Worm (Caenorhabditis elegans) whole organism, L4 larva: Measurements from ENCODE around the gene W10G11.3.
A peak's percentile ranks its signal among the peaks of the same experiment; 100 is the strongest.

Source experiments
- F10B5.3 ChIP-seq: sonication (generic microtip); optimal IDR thresholded peaks from 2 replicates; lab custom pipeline; 2016; ENCODE audit warnings: mild to moderate bottlenecking, missing genetic modification characterization, missing compliant biosample characterization
- F37D6.2 ChIP-seq: sonication (generic microtip); optimal IDR thresholded peaks from 2 replicates; lab custom pipeline; 2016; ENCODE audit warnings: mild to moderate bottlenecking, missing genetic modification characterization, missing compliant biosample characterization
- F44E2.7 ChIP-seq: fragments of 200-800 bp; sonication (Bioruptor generic); IDR thresholded peaks from 2 replicates; pipeline ENCODE4 v2.1.2; 2022; ENCODE audit warnings: missing genetic modification characterization, missing compliant biosample characterization
- T20F7.1 ChIP-seq: fragments of 200-800 bp; sonication (Bioruptor generic); optimal IDR thresholded peaks from 2 replicates; lab custom pipeline; 2018; ENCODE audit warnings: mild to moderate bottlenecking, missing genetic modification characterization, missing compliant biosample characterization
- T26A8.4 ChIP-seq: fragments of 200-800 bp; sonication (Bioruptor generic); IDR thresholded peaks from 2 replicates; pipeline ENCODE4 v1.3.6; 2022; ENCODE audit warnings: missing genetic modification characterization, missing compliant biosample characterization
- Y48G9A.11 ChIP-seq: fragments of 200-800 bp; sonication (Bioruptor generic); IDR thresholded peaks from 2 replicates; pipeline ENCODE4 v1.3.6; 2022; ENCODE audit warnings: missing genetic modification reagents, missing genetic modification characterization, missing compliant biosample characterization
- ZK546.5 ChIP-seq, 2 experiments: sonication (generic microtip); optimal IDR thresholded peaks; 2 replicates each; lab custom pipeline; 2017; ENCODE audit warnings: missing biosample characterization in 2 of 2, missing genetic modification characterization in 2 of 2
- ama-1 ChIP-seq: fragments of 150-350 bp; optimal IDR thresholded peaks from 2 replicates; lab custom pipeline; 2014; ENCODE audit warnings: inconsistent platforms, mixed read lengths
- attf-4 ChIP-seq: sonication (generic microtip); optimal IDR thresholded peaks from 3 replicates; lab custom pipeline; 2017; ENCODE audit warnings: missing biosample characterization, missing genetic modification characterization
- ceh-62 ChIP-seq: sonication (generic microtip); optimal IDR thresholded peaks from 2 replicates; lab custom pipeline; 2017; ENCODE audit warnings: missing biosample characterization, missing genetic modification characterization
- cey-2 ChIP-seq: sonication (generic microtip); optimal IDR thresholded peaks from 3 replicates; lab custom pipeline; 2017; ENCODE audit warnings: missing genetic modification characterization, mild to moderate bottlenecking, missing compliant biosample characterization, antibody characterized with exemption, borderline replicate concordance; ENCODE audit not compliant: insufficient read depth
- daf-8 ChIP-seq: fragments of 200-800 bp; sonication (Bioruptor generic); IDR thresholded peaks from 2 replicates; pipeline ENCODE4 v1.3.6; 2022; ENCODE audit warnings: missing genetic modification characterization, missing compliant biosample characterization
- duxl-1 ChIP-seq: sonication (generic microtip); optimal IDR thresholded peaks from 2 replicates; lab custom pipeline; 2016; ENCODE audit warnings: mild to moderate bottlenecking, missing genetic modification characterization, moderate library complexity, missing compliant biosample characterization; ENCODE audit not compliant: poor library complexity
- dve-1 ChIP-seq: sonication (generic microtip); optimal IDR thresholded peaks from 2 replicates; lab custom pipeline; 2017; ENCODE audit warnings: antibody characterized with exemption, mild to moderate bottlenecking, missing genetic modification characterization, missing compliant biosample characterization; ENCODE audit not compliant: insufficient read depth
- fkh-10 ChIP-seq: fragments of 150-350 bp; optimal IDR thresholded peaks from 2 replicates; lab custom pipeline; 2014; ENCODE audit warnings: missing biosample characterization, missing genetic modification reagents, missing genetic modification characterization
- gei-8 ChIP-seq: fragments of 200-800 bp; sonication (Bioruptor generic); optimal IDR thresholded peaks from 2 replicates; lab custom pipeline; 2018; ENCODE audit warnings: mild to moderate bottlenecking, missing genetic modification characterization, missing compliant biosample characterization
- hlh-11 ChIP-seq: fragments of 200-800 bp; sonication (Bioruptor generic); optimal IDR thresholded peaks from 2 replicates; lab custom pipeline; 2018; ENCODE audit warnings: mild to moderate bottlenecking, missing genetic modification characterization, missing compliant biosample characterization
- hlh-30 ChIP-seq: sonication (generic microtip); optimal IDR thresholded peaks from 2 replicates; lab custom pipeline; 2017; ENCODE audit warnings: antibody characterized with exemption, mild to moderate bottlenecking, missing genetic modification characterization, missing compliant biosample characterization; ENCODE audit not compliant: insufficient read depth
- hmg-1.1 ChIP-seq: fragments of 200-800 bp; sonication (Bioruptor generic); IDR thresholded peaks from 2 replicates; pipeline ENCODE4 v1.3.6; 2022; ENCODE audit warnings: missing genetic modification reagents, missing genetic modification characterization, missing compliant biosample characterization
- lin-1 ChIP-seq: fragments of 200-800 bp; sonication (Bioruptor generic); IDR thresholded peaks from 2 replicates; pipeline ENCODE4 v1.3.6; 2022; ENCODE audit warnings: missing genetic modification reagents, missing genetic modification characterization, missing compliant biosample characterization
- lin-13 ChIP-seq: fragments of 150-350 bp; optimal IDR thresholded peaks from 2 replicates; lab custom pipeline; 2014; ENCODE audit warnings: missing biosample characterization, missing genetic modification reagents, missing genetic modification characterization
- lin-15B ChIP-seq: fragments of 150-350 bp; sonication (generic microtip); optimal IDR thresholded peaks from 3 replicates; lab custom pipeline; 2014; ENCODE audit warnings: missing biosample characterization, missing genetic modification characterization
- lin-38 ChIP-seq: fragments of 200-800 bp; sonication (Bioruptor generic); IDR thresholded peaks from 2 replicates; pipeline ENCODE4 v1.3.6; 2022; ENCODE audit warnings: missing genetic modification reagents, missing genetic modification characterization, missing compliant biosample characterization
- lir-3 ChIP-seq: sonication (generic microtip); optimal IDR thresholded peaks from 2 replicates; lab custom pipeline; 2016; ENCODE audit warnings: mild to moderate bottlenecking, missing genetic modification characterization, missing compliant biosample characterization
- mdt-29 ChIP-seq: fragments of 200-800 bp; sonication (Bioruptor generic); IDR thresholded peaks from 2 replicates; pipeline ENCODE4 v1.3.6; 2022; ENCODE audit warnings: missing genetic modification reagents, missing genetic modification characterization, missing compliant biosample characterization
- mxl-2 ChIP-seq: fragments of 200-800 bp; sonication (Bioruptor generic); conservative IDR thresholded peaks from 2 replicates; pipeline ENCODE4 v1.3.6; 2022; ENCODE audit warnings: missing genetic modification reagents, missing genetic modification characterization, missing compliant biosample characterization
- mxl-3 ChIP-seq: fragments of 200-800 bp; sonication (Bioruptor generic); optimal IDR thresholded peaks from 2 replicates; lab custom pipeline; 2018; ENCODE audit warnings: mild to moderate bottlenecking, missing genetic modification characterization, missing compliant biosample characterization
- nhr-11 ChIP-seq: fragments of 150-350 bp; optimal IDR thresholded peaks from 2 replicates; lab custom pipeline; 2014; ENCODE audit warnings: missing biosample characterization, missing genetic modification characterization
- nhr-25 ChIP-seq: sonication (generic microtip); optimal IDR thresholded peaks from 2 replicates; lab custom pipeline; 2017; ENCODE audit warnings: missing genetic modification characterization, mild to moderate bottlenecking, missing compliant biosample characterization, antibody characterized with exemption, moderate library complexity, borderline replicate concordance; ENCODE audit not compliant: insufficient read depth
- nhr-28 ChIP-seq: fragments of 150-350 bp; optimal IDR thresholded peaks from 2 replicates; lab custom pipeline; 2014; ENCODE audit warnings: missing biosample characterization, missing genetic modification characterization
- nhr-41 ChIP-seq: fragments of 200-800 bp; sonication (Bioruptor generic); IDR thresholded peaks from 2 replicates; pipeline ENCODE4 v1.3.6; 2022; ENCODE audit warnings: missing genetic modification reagents, missing genetic modification characterization, missing compliant biosample characterization
- nhr-42 ChIP-seq: fragments of 200-800 bp; sonication (Bioruptor generic); IDR thresholded peaks from 2 replicates; pipeline ENCODE4 v1.3.6; 2022; ENCODE audit warnings: missing genetic modification characterization, missing compliant biosample characterization
- nhr-48 ChIP-seq: sonication (generic microtip); optimal IDR thresholded peaks from 2 replicates; lab custom pipeline; 2016; ENCODE audit warnings: mild to moderate bottlenecking, missing genetic modification characterization, missing compliant biosample characterization
- pha-4 ChIP-seq, 2 experiments: fragments of 150-350 bp in 1 of 2; fragments of 200-800 bp in 1 of 2; sonication (Bioruptor generic) in 1 of 2; IDR thresholded peaks in 1 of 2; optimal IDR thresholded peaks in 1 of 2; 2 replicates each; pipeline versions ENCODE4 v1.3.6 to Lab custom; 2014 to 2022; ENCODE audit warnings: missing genetic modification characterization in 2 of 2, missing genetic modification reagents in 2 of 2, missing biosample characterization in 1 of 2, missing compliant biosample characterization in 1 of 2
- php-3 ChIP-seq: fragments of 200-800 bp; sonication (Bioruptor generic); IDR thresholded peaks from 2 replicates; pipeline ENCODE4 v1.3.6; 2022; ENCODE audit warnings: missing genetic modification reagents, missing genetic modification characterization, missing compliant biosample characterization
- pqm-1 ChIP-seq: sonication (generic microtip); optimal IDR thresholded peaks from 2 replicates; lab custom pipeline; 2017; ENCODE audit warnings: missing biosample characterization, missing genetic modification characterization
- saeg-2 ChIP-seq: fragments of 200-800 bp; sonication (Bioruptor generic); IDR thresholded peaks from 2 replicates; pipeline ENCODE4 v1.3.6; 2022; ENCODE audit warnings: missing genetic modification reagents, missing genetic modification characterization, missing compliant biosample characterization
- set-16 ChIP-seq: fragments of 200-800 bp; sonication (Bioruptor generic); IDR thresholded peaks from 2 replicates; pipeline ENCODE4 v1.3.6; 2022; ENCODE audit warnings: missing genetic modification reagents, missing genetic modification characterization, missing compliant biosample characterization
- skn-1 ChIP-seq: fragments of 150-350 bp; optimal IDR thresholded peaks from 2 replicates; lab custom pipeline; 2014; ENCODE audit warnings: missing biosample characterization, missing genetic modification characterization
- spr-3 ChIP-seq: fragments of 200-800 bp; sonication (Bioruptor generic); optimal IDR thresholded peaks from 2 replicates; lab custom pipeline; 2018; ENCODE audit warnings: mild to moderate bottlenecking, missing genetic modification characterization, missing compliant biosample characterization
- unc-62 ChIP-seq, 3 experiments: fragments of 150-350 bp in 1 of 3; sonication (generic microtip); optimal IDR thresholded peaks in 2 of 3; peaks in 1 of 3; 1 replicate in 1 of 3; 2 replicates in 2 of 3; lab custom pipeline; 2014 to 2017; ENCODE audit warnings: missing biosample characterization in 3 of 3, missing genetic modification characterization in 3 of 3, missing genetic modification reagents in 3 of 3, missing genotype in 1 of 3
- zag-1 ChIP-seq: fragments of 150-350 bp; optimal IDR thresholded peaks from 2 replicates; lab custom pipeline; 2014; ENCODE audit warnings: missing biosample characterization, missing genetic modification characterization

Gene W10G11.3

ce11 chrII:3557417-3557816 is 4.9 kb downstream of the W10G11.3 start, which contains the start of gene lgc-45:
TSS of gene lgc-45 (plus strand) at chrII:3557472.
- TF ChIP-seq mdt-29 (GFP tag; lab: Robert Waterston, UW) (no peak), nhr-48 (no peak), hmg-1.1 (GFP tag; lab: Robert Waterston, UW) (no peak), T20F7.1 (GFP tag; lab: Kevin White, UChicago) (no peak), F44E2.7 (GFP tag; lab: Robert Waterston, UW) (no peak), set-16 (peak; percentile 53), daf-8 (GFP tag; lab: Robert Waterston, UW) (no peak), hlh-30 (tag; lab: Kevin White, UChicago) (no peak), lin-1 (GFP tag; lab: Robert Waterston, UW) (no peak), unc-62 (GFP tag; optimal IDR thresholded peaks at IDR 0.05 in 1 of 2; lab: Kevin White, UChicago) (peak in 1 of 2 experiments; percentile 52), unc-62 (tag; optimal IDR thresholded peaks at IDR 0.05; lab: Kevin White, UChicago) (no peak)

ce11 chrII:3556584-3556983 is 5.7 kb downstream of the W10G11.3 start:
- TF ChIP-seq duxl-1 (tag; lab: Kevin White, UChicago), result no peak

- TF ChIP-seq mxl-3 (GFP tag; lab: Kevin White, UChicago) (no peak), skn-1 (tag; lab: Kevin White, UChicago) (no peak), cey-2 (tag; lab: Kevin White, UChicago) (no peak), lir-3 (tag; lab: Kevin White, UChicago) (no peak), lin-38 (GFP tag; lab: Robert Waterston, UW) (peak; percentile 60), nhr-41 (no peak), nhr-28 (tag; lab: Kevin White, UChicago) (peak; percentile 1), mxl-2 (GFP tag; lab: Robert Waterston, UW) (no peak)
Observed at ce11 chrII:3555281-3555680, 7.0 kb downstream of the W10G11.3 start.

ce11 chrII:3554673-3555072 is 7.6 kb downstream of the W10G11.3 start:
- TF ChIP-seq mxl-2 (GFP tag; lab: Robert Waterston, UW) (no peak), zag-1 (tag; lab: Kevin White, UChicago) (no peak), lin-13 (GFP tag; lab: Kevin White, UChicago) (no peak), lin-38 (GFP tag; lab: Robert Waterston, UW) (peak; percentile 82)
- TF ChIP-seq, all 104 proteins: peak for 1

- TF ChIP-seq F37D6.2, result peak; percentile 39
- TF ChIP-seq gei-8, result no peak
- TF ChIP-seq ama-1 (lab: Kevin White, UChicago), result no peak
- peak; percentile 40 for TF ChIP-seq hlh-11 (tag; lab: Kevin White, UChicago)
- TF ChIP-seq php-3, result no peak
- no peak for TF ChIP-seq Y48G9A.11 (GFP tag; lab: Robert Waterston, UW)
- no peak for TF ChIP-seq F10B5.3
- 0 out of 2 replicates have a peak, but pooled peaks have one; percentile 30 for TF ChIP-seq T26A8.4
- TF ChIP-seq pqm-1 (tag; lab: Kevin White, UChicago), result no peak
- TF ChIP-seq ceh-62 (tag; lab: Kevin White, UChicago), result no peak
- no peak for TF ChIP-seq ZK546.5 (tag; optimal IDR thresholded peaks at IDR 0.05; lab: Kevin White, UChicago)
- TF ChIP-seq lin-38 (GFP tag; lab: Robert Waterston, UW), result peak; percentile 69
- no peak for TF ChIP-seq nhr-42 (GFP tag; lab: Robert Waterston, UW)
- TF ChIP-seq pha-4 (GFP tag; IDR thresholded peaks at IDR 0.05; lab: Robert Waterston, UW), result peak; percentile 11; the same call in 1 of the 2 replicates
- TF ChIP-seq pha-4 (tag; optimal IDR thresholded peaks at IDR 0.05; lab: Kevin White, UChicago), result no peak
- no peak for TF ChIP-seq fkh-10 (GFP tag; lab: Kevin White, UChicago)
- TF ChIP-seq set-16, result no peak
- TF ChIP-seq dve-1 (tag; lab: Kevin White, UChicago), result peak; percentile 48
- no peak for TF ChIP-seq attf-4 (tag; lab: Kevin White, UChicago)
- no peak for TF ChIP-seq spr-3
- no peak for TF ChIP-seq nhr-25
- TF ChIP-seq nhr-11 (tag; lab: Kevin White, UChicago), result peak; percentile 25
- no peak for TF ChIP-seq saeg-2 (GFP tag; lab: Robert Waterston, UW)
- no peak for TF ChIP-seq lin-15B
Observed at ce11 chrII:3553453-3553852, 8.9 kb downstream of the W10G11.3 start, which contains the start of gene dnc-3. TSS of gene dnc-3 (plus strand) at chrII:3553724.
